Fruit fly (Drosophila melanogaster) whole organism, embryonic: Measurements from ENCODE around the gene Rbbp5.
A peak's percentile ranks its signal among the peaks of the same experiment; 100 is the strongest.

ENCODE experiments used
- CG11085 ChIP-seq: fragments of 200-800 bp; sonication (Bioruptor generic); IDR thresholded peaks from 2 replicates; pipeline ENCODE4 v1.3.6; 2022; ENCODE audit warnings: missing biosample characterization, missing genetic modification characterization
- CG11696 ChIP-seq: fragments of 200-800 bp; sonication (Bioruptor generic); IDR thresholded peaks from 2 replicates; pipeline ENCODE4 v1.3.6; 2022; ENCODE audit warnings: missing biosample characterization, missing genetic modification characterization
- CG12155 ChIP-seq: fragments of 200-800 bp; sonication (Bioruptor generic); optimal IDR thresholded peaks from 3 replicates; lab custom pipeline; 2016; ENCODE audit warnings: missing biosample characterization, missing genetic modification characterization
- CG12299 ChIP-seq: fragments of 200-800 bp; sonication (Bioruptor generic); optimal IDR thresholded peaks from 2 replicates; lab custom pipeline; 2018; ENCODE audit warnings: missing biosample characterization, mild to moderate bottlenecking, missing genetic modification characterization
- CG13123 ChIP-seq: fragments of 200-800 bp; sonication (Bioruptor generic); optimal IDR thresholded peaks from 2 replicates; lab custom pipeline; 2016; ENCODE audit warnings: missing biosample characterization, missing genetic modification characterization
- CG13424 ChIP-seq: fragments of 200-800 bp; sonication (Bioruptor generic); optimal IDR thresholded peaks from 2 replicates; lab custom pipeline; 2019; ENCODE audit warnings: missing biosample characterization, mild to moderate bottlenecking, missing genetic modification characterization, moderate library complexity
- CG14710 ChIP-seq: fragments of 200-800 bp; sonication (Bioruptor generic); optimal IDR thresholded peaks from 3 replicates; lab custom pipeline; 2019; ENCODE audit warnings: missing biosample characterization, mild to moderate bottlenecking, missing genetic modification characterization, moderate library complexity
- CG14965 ChIP-seq: fragments of 200-800 bp; sonication (Bioruptor generic); optimal IDR thresholded peaks from 2 replicates; lab custom pipeline; 2016; ENCODE audit warnings: missing biosample characterization, missing genetic modification characterization, borderline replicate concordance
- CG17612 ChIP-seq: fragments of 200-800 bp; sonication (Bioruptor generic); IDR thresholded peaks from 2 replicates; pipeline ENCODE4 v1.3.6; 2022; ENCODE audit warnings: missing biosample characterization, missing genetic modification characterization
- CG34224 ChIP-seq: fragments of 200-800 bp; sonication (Bioruptor generic); IDR thresholded peaks from 3 replicates; pipeline ENCODE4 v1.3.6; 2022; ENCODE audit warnings: missing biosample characterization, missing genetic modification characterization; ENCODE audit not compliant: partially characterized antibody
- CG3838 ChIP-seq: fragments of 200-800 bp; sonication (Bioruptor generic); optimal IDR thresholded peaks from 3 replicates; lab custom pipeline; 2016; ENCODE audit warnings: missing biosample characterization, missing genetic modification characterization
- CG4360 ChIP-seq: fragments of 200-800 bp; sonication (Bioruptor generic); IDR thresholded peaks from 2 replicates; pipeline ENCODE4 v1.3.6; 2022; ENCODE audit warnings: missing biosample characterization, missing genetic modification characterization
- CG4617 ChIP-seq: fragments of 200-800 bp; sonication (Bioruptor generic); optimal IDR thresholded peaks from 3 replicates; lab custom pipeline; 2016; ENCODE audit warnings: missing biosample characterization, missing genetic modification characterization, borderline replicate concordance
- CG6254 ChIP-seq: fragments of 200-800 bp; sonication (Bioruptor generic); optimal IDR thresholded peaks from 3 replicates; lab custom pipeline; 2017; ENCODE audit warnings: mild to moderate bottlenecking, missing biosample characterization, missing genetic modification reagents, missing genetic modification characterization
- CG6813 ChIP-seq: fragments of 200-800 bp; sonication (Bioruptor generic); optimal IDR thresholded peaks from 2 replicates; lab custom pipeline; 2017; ENCODE audit warnings: missing biosample characterization, missing genetic modification characterization, mild to moderate bottlenecking, moderate library complexity, missing genetic modification reagents
- CG7271 ChIP-seq: fragments of 200-800 bp; sonication (Bioruptor generic); optimal IDR thresholded peaks from 2 replicates; lab custom pipeline; 2018; ENCODE audit warnings: missing biosample characterization, mild to moderate bottlenecking, missing genetic modification characterization, moderate library complexity
- CG8290 ChIP-seq, 3 experiments: fragments of 200-800 bp; sonication (Bioruptor generic); optimal IDR thresholded peaks; 2 replicates each; lab custom pipeline; 2016 to 2019; ENCODE audit warnings: missing biosample characterization in 3 of 3, missing genetic modification characterization in 3 of 3, mild to moderate bottlenecking in 2 of 3, moderate library complexity in 1 of 3
- CG8765 ChIP-seq: fragments of 200-800 bp; sonication (Bioruptor generic); IDR thresholded peaks from 2 replicates; pipeline ENCODE4 v1.3.6; 2022; ENCODE audit warnings: missing biosample characterization, missing genetic modification characterization
- CG8944 ChIP-seq: fragments of 200-800 bp; sonication (Bioruptor generic); optimal IDR thresholded peaks from 3 replicates; lab custom pipeline; 2016; ENCODE audit warnings: missing biosample characterization, missing genetic modification characterization
- Drgx ChIP-seq: fragments of 200-800 bp; sonication (Bioruptor generic); IDR thresholded peaks from 2 replicates; pipeline ENCODE4 v1.3.6; 2022; ENCODE audit warnings: missing biosample characterization, missing genetic modification characterization
- E2f2 ChIP-seq: fragments of 200-800 bp; sonication (Bioruptor generic); IDR thresholded peaks from 2 replicates; pipeline ENCODE4 v1.3.6; 2022; ENCODE audit warnings: missing biosample characterization, missing genetic modification characterization
- HLH4C ChIP-seq: fragments of 200-800 bp; sonication (Bioruptor generic); IDR thresholded peaks from 3 replicates; pipeline ENCODE4 v1.3.6; 2022; ENCODE audit warnings: missing biosample characterization, missing genetic modification characterization; ENCODE audit not compliant: partially characterized antibody
- HmgZ ChIP-seq: fragments of 200-800 bp; sonication (Bioruptor generic); optimal IDR thresholded peaks from 2 replicates; lab custom pipeline; 2018; ENCODE audit warnings: missing biosample characterization, mild to moderate bottlenecking, missing genetic modification characterization
- Mrtf ChIP-seq: fragments of 200-800 bp; sonication (Bioruptor generic); IDR thresholded peaks from 3 replicates; pipeline ENCODE4 v1.3.6; 2022; ENCODE audit warnings: missing biosample characterization, missing genetic modification characterization
- Myb ChIP-seq: fragments of 200-800 bp; sonication (Bioruptor generic); optimal IDR thresholded peaks from 2 replicates; lab custom pipeline; 2016; ENCODE audit warnings: missing biosample characterization, missing genetic modification characterization
- Nf-YA ChIP-seq: fragments of 200-800 bp; sonication (Bioruptor generic); IDR thresholded peaks from 2 replicates; pipeline ENCODE4 v1.3.6; 2022; ENCODE audit warnings: missing biosample characterization, missing genetic modification characterization
- Oaz ChIP-seq: fragments of 200-800 bp; sonication (Bioruptor generic); IDR thresholded peaks from 2 replicates; pipeline ENCODE4 v1.3.6; 2022; ENCODE audit warnings: missing biosample characterization, missing genetic modification characterization
- Opbp ChIP-seq: fragments of 200-800 bp; sonication (Bioruptor generic); IDR thresholded peaks from 3 replicates; pipeline ENCODE4 v1.3.6; 2022; ENCODE audit warnings: missing biosample characterization, missing genetic modification characterization; ENCODE audit not compliant: partially characterized antibody
- Sox102F ChIP-seq: fragments of 200-800 bp; sonication (Bioruptor generic); optimal IDR thresholded peaks from 2 replicates; lab custom pipeline; 2018; ENCODE audit warnings: missing biosample characterization, mild to moderate bottlenecking, missing genetic modification characterization, moderate library complexity
- Sry-δ ChIP-seq: fragments of 200-800 bp; sonication (Bioruptor generic); optimal IDR thresholded peaks from 2 replicates; lab custom pipeline; 2016; ENCODE audit warnings: missing biosample characterization, missing genetic modification characterization
- Usf ChIP-seq: fragments of 200-800 bp; sonication (Bioruptor generic); optimal IDR thresholded peaks from 2 replicates; lab custom pipeline; 2017; ENCODE audit warnings: missing genotype, missing biosample characterization, missing genetic modification characterization
- al ChIP-seq: fragments of 200-800 bp; sonication (Bioruptor generic); IDR thresholded peaks from 2 replicates; pipeline ENCODE4 v1.3.6; 2022; ENCODE audit warnings: missing biosample characterization, missing genetic modification characterization
- amos ChIP-seq: fragments of 200-800 bp; sonication (Bioruptor generic); IDR thresholded peaks from 2 replicates; pipeline ENCODE4 v1.3.6; 2022; ENCODE audit warnings: missing biosample characterization, missing genetic modification characterization; ENCODE audit not compliant: partially characterized antibody
- chinmo ChIP-seq: fragments of 200-800 bp; sonication (Bioruptor generic); IDR thresholded peaks from 4 replicates; pipeline ENCODE4 v1.3.6; 2022; ENCODE audit warnings: missing biosample characterization, missing genetic modification characterization; ENCODE audit not compliant: partially characterized antibody
- dmrt99B ChIP-seq: fragments of 200-800 bp; sonication (Bioruptor generic); optimal IDR thresholded peaks from 2 replicates; lab custom pipeline; 2018; ENCODE audit warnings: missing biosample characterization, mild to moderate bottlenecking, missing genetic modification characterization, moderate library complexity
- emc ChIP-seq: fragments of 200-800 bp; sonication (Bioruptor generic); optimal IDR thresholded peaks from 2 replicates; lab custom pipeline; 2016; ENCODE audit warnings: missing biosample characterization, missing genetic modification characterization
- eyg ChIP-seq: fragments of 200-800 bp; sonication (Bioruptor generic); optimal IDR thresholded peaks from 3 replicates; lab custom pipeline; 2016; ENCODE audit warnings: missing biosample characterization, missing genetic modification characterization
- gce ChIP-seq: fragments of 200-800 bp; sonication (Bioruptor generic); IDR thresholded peaks from 3 replicates; pipeline ENCODE4 v1.3.6; 2022; ENCODE audit warnings: missing biosample characterization, missing genetic modification characterization
- gcm2 ChIP-seq: fragments of 200-800 bp; sonication (Bioruptor generic); optimal IDR thresholded peaks from 2 replicates; lab custom pipeline; 2016; ENCODE audit warnings: missing biosample characterization, missing genetic modification characterization
- grau ChIP-seq: fragments of 200-800 bp; optimal IDR thresholded peaks from 3 replicates; lab custom pipeline; 2019; ENCODE audit warnings: missing biosample characterization, mild to moderate bottlenecking, missing genetic modification characterization, moderate library complexity
- grn ChIP-seq: fragments of 200-800 bp; sonication (Bioruptor generic); optimal IDR thresholded peaks from 3 replicates; lab custom pipeline; 2017; ENCODE audit warnings: missing biosample characterization, missing genetic modification characterization
- hb ChIP-seq: fragments of 200-800 bp; sonication (Bioruptor generic); IDR thresholded peaks from 3 replicates; pipeline ENCODE4 v1.3.6; 2022; ENCODE audit warnings: missing biosample characterization, missing genetic modification characterization; ENCODE audit not compliant: partially characterized antibody
- hbn ChIP-seq: fragments of 200-800 bp; sonication (Bioruptor generic); IDR thresholded peaks from 2 replicates; pipeline ENCODE4 v1.3.6; 2022; ENCODE audit warnings: missing biosample characterization, missing genetic modification characterization; ENCODE audit not compliant: partially characterized antibody
- ind ChIP-seq: fragments of 200-800 bp; sonication (Bioruptor generic); optimal IDR thresholded peaks from 3 replicates; lab custom pipeline; 2016; ENCODE audit warnings: missing biosample characterization, missing genetic modification characterization
- jing ChIP-seq: fragments of 200-800 bp; sonication (Bioruptor generic); optimal IDR thresholded peaks from 2 replicates; lab custom pipeline; 2018; ENCODE audit warnings: missing biosample characterization, mild to moderate bottlenecking, missing genetic modification characterization
- luna ChIP-seq: fragments of 200-800 bp; sonication (Bioruptor generic); optimal IDR thresholded peaks from 2 replicates; lab custom pipeline; 2016; ENCODE audit warnings: missing biosample characterization, missing genetic modification characterization
- phol ChIP-seq: fragments of 200-800 bp; sonication (Bioruptor generic); optimal IDR thresholded peaks from 3 replicates; lab custom pipeline; 2018; ENCODE audit warnings: missing biosample characterization, mild to moderate bottlenecking, missing genetic modification characterization, moderate library complexity
- sna ChIP-seq: fragments of 200-800 bp; sonication (Bioruptor generic); IDR thresholded peaks from 2 replicates; pipeline ENCODE4 v1.3.6; 2022; ENCODE audit warnings: missing biosample characterization, missing genetic modification characterization; ENCODE audit not compliant: partially characterized antibody
- wek ChIP-seq: fragments of 200-800 bp; sonication (Bioruptor generic); optimal IDR thresholded peaks from 3 replicates; lab custom pipeline; 2018; ENCODE audit warnings: missing biosample characterization, mild to moderate bottlenecking, missing genetic modification characterization, moderate library complexity
- zen ChIP-seq: fragments of 200-800 bp; sonication (Bioruptor generic); optimal IDR thresholded peaks from 3 replicates; lab custom pipeline; 2018; ENCODE audit warnings: missing biosample characterization, mild to moderate bottlenecking, missing genetic modification characterization, moderate library complexity

The Rbbp5 gene

dm6 chr3L:20296797-20297196, 50.9 kb downstream of the Rbbp5 start, which contains the start of gene FRG1 (continued):
- TF ChIP-seq sna (GFP tag; lab: Robert Waterston, UW) (peak; percentile 61; the same call in 1 of the 2 replicates), al (GFP tag; lab: Robert Waterston, UW) (no peak), jing (no peak), CG14710 (peak; percentile 38), hbn (peak; percentile 72), CG12299 (tag; lab: Kevin White, UChicago) (no peak), CG11696 (GFP tag; lab: Robert Waterston, UW) (no peak), amos (GFP tag; lab: Robert Waterston, UW) (peak; percentile 84), CG12155 (no peak), CG6254 (GFP tag; lab: Kevin White, UChicago) (no peak), CG8290 (GFP tag; optimal IDR thresholded peaks at IDR 0.05; lab: Kevin White, UChicago) (no peak), CG8290 (tag; optimal IDR thresholded peaks at IDR 0.05; lab: Kevin White, UChicago) (peak in 1 of 2 experiments; percentile 41), CG11085 (GFP tag; lab: Robert Waterston, UW) (no peak), Sry-δ (GFP tag; lab: Kevin White, UChicago) (peak; percentile 64), chinmo (GFP tag; lab: Robert Waterston, UW) (0 out of 4 replicates have a peak, but pooled peaks have one; percentile 69), CG7271 (tag; lab: Kevin White, UChicago) (no peak), phol (tag; lab: Kevin White, UChicago) (peak; percentile 34), CG13424 (tag; lab: Kevin White, UChicago) (no peak), CG4617 (GFP tag; lab: Kevin White, UChicago) (peak; percentile 64), HLH4C (peak; percentile 78), grau (tag; lab: Kevin White, UChicago) (peak; percentile 7), Oaz (GFP tag; lab: Robert Waterston, UW) (no peak), zen (tag; lab: Kevin White, UChicago) (peak; percentile 36), Opbp (GFP tag; lab: Robert Waterston, UW) (peak; percentile 77; the same call in 2 of the 3 replicates), CG34224 (GFP tag; lab: Robert Waterston, UW) (peak; percentile 76), CG13123 (GFP tag; lab: Kevin White, UChicago) (no peak), grn (peak; percentile 83), CG8944 (GFP tag; lab: Kevin White, UChicago) (no peak), Myb (GFP tag; lab: Kevin White, UChicago) (peak; percentile 7), dmrt99B (tag; lab: Kevin White, UChicago) (no peak), luna (GFP tag; lab: Kevin White, UChicago) (no peak), CG14965 (no peak), HmgZ (peak; percentile 33), Sox102F (no peak), Usf (no peak), ind (GFP tag; lab: Kevin White, UChicago) (no peak), Nf-YA (GFP tag; lab: Robert Waterston, UW) (no peak), CG6813 (GFP tag; lab: Kevin White, UChicago) (no peak), E2f2 (GFP tag; lab: Robert Waterston, UW) (peak; percentile 68), wek (no peak), eyg (GFP tag; lab: Kevin White, UChicago) (no peak), hb (no peak), CG4360 (GFP tag; lab: Robert Waterston, UW) (no peak), Mrtf (no peak), CG3838 (peak; percentile 95), Drgx (no peak), CG17612 (GFP tag; lab: Robert Waterston, UW) (no peak), gcm2 (no peak), emc (GFP tag; lab: Kevin White, UChicago) (no peak), CG8765 (no peak), gce (GFP tag; lab: Robert Waterston, UW) (no peak)
